Worm (Caenorhabditis elegans) whole organism, L3 larva: ENCODE measurements around the gene F58E6.11.

ENCODE experiments used
- ama-1 ChIP-seq: fragments of 150-350 bp; optimal IDR thresholded peaks from 2 replicates; lab custom pipeline; 2018
- ceh-16 ChIP-seq: sonication (generic microtip); optimal IDR thresholded peaks from 2 replicates; lab custom pipeline; 2017; ENCODE audit warnings: missing biosample characterization, missing genetic modification characterization
- ceh-28 ChIP-seq: fragments of 150-350 bp; optimal IDR thresholded peaks from 2 replicates; lab custom pipeline; 2014; ENCODE audit warnings: missing biosample characterization, missing genetic modification reagents, missing genetic modification characterization
- egl-27 ChIP-seq: sonication (generic microtip); optimal IDR thresholded peaks from 4 replicates; lab custom pipeline; 2017; ENCODE audit warnings: missing biosample characterization, missing genetic modification reagents, missing genetic modification characterization
- elt-1 ChIP-seq: fragments of 150-350 bp; optimal IDR thresholded peaks from 2 replicates; lab custom pipeline; 2014; ENCODE audit warnings: missing biosample characterization, missing genetic modification characterization
- elt-2 ChIP-seq: sonication (generic microtip); optimal IDR thresholded peaks from 2 replicates; lab custom pipeline; 2016; ENCODE audit warnings: missing genetic modification reagents, mild to moderate bottlenecking, missing genetic modification characterization, missing compliant biosample characterization
- eor-1 ChIP-seq, 2 experiments: fragments of 150-350 bp; optimal IDR thresholded peaks; 2 replicates each; lab custom pipeline; 2014 to 2018; ENCODE audit warnings: missing biosample characterization in 2 of 2, missing genetic modification characterization in 2 of 2
- fkh-2 ChIP-seq: fragments of 150-350 bp; optimal IDR thresholded peaks from 2 replicates; lab custom pipeline; 2014; ENCODE audit warnings: missing biosample characterization, missing genetic modification reagents, missing genetic modification characterization
- fos-1 ChIP-seq: fragments of 150-350 bp; optimal IDR thresholded peaks from 2 replicates; lab custom pipeline; 2014; ENCODE audit warnings: missing biosample characterization, missing genetic modification characterization
- hmg-11 ChIP-seq: sonication (generic microtip); optimal IDR thresholded peaks from 2 replicates; lab custom pipeline; 2016; ENCODE audit warnings: missing genetic modification characterization, missing compliant biosample characterization
- jun-1 ChIP-seq: fragments of 150-350 bp; optimal IDR thresholded peaks from 2 replicates; lab custom pipeline; 2014; ENCODE audit warnings: missing biosample characterization, missing genetic modification reagents, missing genetic modification characterization
- lin-15B ChIP-seq: fragments of 150-350 bp; optimal IDR thresholded peaks from 2 replicates; lab custom pipeline; 2014; ENCODE audit warnings: missing biosample characterization, missing genetic modification characterization
- lin-39 ChIP-seq: fragments of 150-350 bp; optimal IDR thresholded peaks from 2 replicates; lab custom pipeline; 2018; ENCODE audit warnings: missing biosample characterization, missing genetic modification reagents, missing genetic modification characterization
- lsy-12 ChIP-seq: sonication (generic microtip); optimal IDR thresholded peaks from 2 replicates; lab custom pipeline; 2016; ENCODE audit warnings: mild to moderate bottlenecking, missing genetic modification characterization, missing compliant biosample characterization
- mml-1 ChIP-seq: fragments of 150-350 bp; sonication (generic microtip); optimal IDR thresholded peaks from 3 replicates; lab custom pipeline; 2014; ENCODE audit warnings: missing biosample characterization, missing genetic modification characterization
- nfya-1 ChIP-seq: sonication (generic microtip); optimal IDR thresholded peaks from 2 replicates; lab custom pipeline; 2017; ENCODE audit warnings: missing genetic modification characterization, mild to moderate bottlenecking, missing compliant biosample characterization, antibody characterized with exemption, moderate library complexity; ENCODE audit not compliant: insufficient read depth
- nhr-11 ChIP-seq: fragments of 150-350 bp; optimal IDR thresholded peaks from 2 replicates; lab custom pipeline; 2014; ENCODE audit warnings: missing biosample characterization, missing genetic modification characterization
- nhr-12 ChIP-seq: fragments of 150-350 bp; optimal IDR thresholded peaks from 2 replicates; lab custom pipeline; 2014; ENCODE audit warnings: missing biosample characterization, missing genetic modification characterization
- nhr-23 ChIP-seq: fragments of 150-350 bp; optimal IDR thresholded peaks from 2 replicates; lab custom pipeline; 2014; ENCODE audit warnings: missing biosample characterization, missing genetic modification reagents, missing genetic modification characterization
- nhr-237 ChIP-seq: fragments of 150-350 bp; optimal IDR thresholded peaks from 2 replicates; lab custom pipeline; 2014; ENCODE audit warnings: missing biosample characterization, missing genetic modification characterization
- nhr-25 ChIP-seq: sonication (generic microtip); optimal IDR thresholded peaks from 2 replicates; lab custom pipeline; 2017; ENCODE audit warnings: missing biosample characterization, missing genetic modification characterization
- nhr-43 ChIP-seq: sonication (generic microtip); optimal IDR thresholded peaks from 2 replicates; lab custom pipeline; 2016; ENCODE audit warnings: mild to moderate bottlenecking, missing genetic modification characterization, missing compliant biosample characterization; ENCODE audit not compliant: poor library complexity, severe bottlenecking
- nhr-67 ChIP-seq: fragments of 150-350 bp; optimal IDR thresholded peaks from 2 replicates; lab custom pipeline; 2014; ENCODE audit warnings: missing biosample characterization, missing genetic modification characterization
- nhr-76 ChIP-seq: fragments of 150-350 bp; sonication (generic microtip); optimal IDR thresholded peaks from 5 replicates; lab custom pipeline; 2014; ENCODE audit warnings: missing biosample characterization, missing genetic modification characterization
- nhr-77 ChIP-seq: fragments of 150-350 bp; optimal IDR thresholded peaks from 2 replicates; lab custom pipeline; 2014; ENCODE audit warnings: missing biosample characterization, missing genetic modification characterization
- pha-4 ChIP-seq: fragments of 150-350 bp; optimal IDR thresholded peaks from 2 replicates; lab custom pipeline; 2014; ENCODE audit warnings: missing biosample characterization, missing genetic modification reagents, missing genetic modification characterization
- tbx-2 ChIP-seq: sonication (generic microtip); optimal IDR thresholded peaks from 2 replicates; lab custom pipeline; 2016; ENCODE audit warnings: mild to moderate bottlenecking, missing genetic modification characterization, missing compliant biosample characterization
- unc-62 ChIP-seq: fragments of 150-350 bp; sonication (generic microtip); optimal IDR thresholded peaks from 4 replicates; lab custom pipeline; 2014; ENCODE audit warnings: missing biosample characterization, missing genetic modification reagents, missing genetic modification characterization
- zag-1 ChIP-seq: fragments of 150-350 bp; optimal IDR thresholded peaks from 2 replicates; lab custom pipeline; 2014; ENCODE audit warnings: missing biosample characterization, missing genetic modification characterization
- ztf-11 ChIP-seq: fragments of 150-350 bp; optimal IDR thresholded peaks from 2 replicates; lab custom pipeline; 2014; ENCODE audit warnings: missing biosample characterization, missing genetic modification characterization
- ztf-4 ChIP-seq: fragments of 150-350 bp; optimal IDR thresholded peaks from 2 replicates; lab custom pipeline; 2014; ENCODE audit warnings: missing biosample characterization, missing genetic modification characterization

F58E6.11 gene

DNA sequence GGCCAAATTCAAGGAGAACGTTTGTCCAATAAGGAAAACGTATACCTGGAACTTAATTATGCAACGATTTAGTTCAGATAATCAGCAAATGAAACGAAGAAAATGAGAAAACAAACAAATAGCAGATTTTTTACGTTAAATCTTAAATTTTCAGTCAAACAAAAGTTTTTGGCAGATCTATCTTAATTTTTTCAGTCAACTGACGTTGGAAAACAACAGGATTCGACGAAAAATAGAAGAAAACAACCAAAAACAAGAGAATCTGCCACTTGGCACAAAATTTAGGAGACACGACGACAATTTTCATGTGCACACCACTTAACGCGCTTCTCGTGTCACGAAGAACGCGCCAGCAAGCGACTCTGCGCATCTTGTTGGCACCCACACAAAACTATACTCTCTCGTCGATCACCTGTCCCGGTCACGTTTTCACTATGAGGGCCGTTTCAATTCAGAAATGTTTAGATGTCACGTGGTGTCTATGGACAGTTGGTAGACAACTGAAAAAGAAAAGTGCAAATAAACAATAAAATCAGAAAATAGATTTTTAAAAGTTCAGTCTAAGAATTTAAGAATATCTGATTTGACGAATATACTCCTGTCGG, 32.0 kb upstream of the F58E6.11 start, which contains the start of gene ztf-7 (continued):
- TF ChIP-seq unc-62 (GFP tag; lab: Kevin White, UChicago) (peak; percentile 18), ztf-4 (peak; percentile 74), nhr-76 (tag; lab: Kevin White, UChicago) (no peak), lin-39 (tag; lab: Kevin White, UChicago) (peak; percentile 95), nhr-25 (tag; lab: Kevin White, UChicago) (peak; percentile 99), lsy-12 (tag; lab: Kevin White, UChicago) (peak; percentile 96)

DNA sequence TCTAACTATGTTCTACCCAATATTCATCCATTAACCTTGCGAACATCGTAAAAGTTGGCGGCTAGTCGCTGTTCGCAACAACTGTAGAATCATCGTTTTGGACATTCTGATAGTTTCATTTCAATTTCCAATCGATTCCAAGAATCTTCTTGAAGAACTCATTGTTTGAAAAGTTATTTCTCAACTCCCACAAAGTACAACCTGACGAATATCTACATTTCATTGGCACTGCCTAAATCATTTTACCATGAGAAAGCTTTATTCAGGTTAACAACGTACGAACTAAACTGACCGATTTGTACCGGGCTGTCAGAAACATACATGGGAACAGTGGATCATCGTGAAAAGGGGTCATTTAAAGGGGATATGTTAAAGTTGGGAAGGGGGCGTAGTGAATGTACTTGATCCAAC, 28.9 kb upstream of the F58E6.11 start, which contains the start of gene F46B6.6:
TSS of gene F46B6.6 (minus strand) at position 148 of the 411 bp plus-strand sequence.
- TF ChIP-seq ama-1 (lab: Kevin White, UChicago) (peak; percentile 80), elt-2 (tag; lab: Kevin White, UChicago) (peak; percentile 21), nhr-43 (tag; lab: Kevin White, UChicago) (peak; percentile 49), hmg-11 (tag; lab: Kevin White, UChicago) (no peak)

DNA sequence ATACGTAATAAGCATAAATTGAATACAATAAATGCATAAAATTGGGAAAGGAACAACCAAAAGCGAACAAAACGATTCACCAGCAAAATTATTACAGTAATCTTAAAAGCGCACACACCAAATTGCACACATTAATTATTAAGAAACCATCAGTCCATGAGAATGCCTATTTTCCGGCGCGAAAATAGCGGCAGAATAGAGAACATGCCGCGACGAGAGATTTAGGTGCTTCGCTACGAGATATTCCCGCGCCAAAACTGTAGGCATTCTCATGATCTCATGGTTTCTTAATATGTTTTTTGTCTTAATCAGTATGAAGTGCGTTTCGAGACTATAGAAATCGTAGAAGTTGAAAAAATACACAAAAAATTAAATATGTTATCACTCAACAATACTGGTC, 26.4 kb upstream of the F58E6.11 start:
- TF ChIP-seq elt-1 (tag; lab: Kevin White, UChicago) (no peak), jun-1 (tag; lab: Kevin White, UChicago) (no peak)
- TF ChIP-seq, all 47 proteins: peak for 0

- TF ChIP-seq tbx-2, result no peak
- TF ChIP-seq lsy-12 (tag; lab: Kevin White, UChicago), result no peak
- no peak for TF ChIP-seq fos-1 (tag; lab: Kevin White, UChicago)
- TF ChIP-seq ama-1 (lab: Kevin White, UChicago), result no peak
- TF ChIP-seq eor-1 (tag; optimal IDR thresholded peaks at IDR 0.05; lab: Kevin White, UChicago), result no peak
- no peak for TF ChIP-seq nhr-11 (tag; lab: Kevin White, UChicago)
- no peak for TF ChIP-seq egl-27 (tag; lab: Kevin White, UChicago)
- no peak for TF ChIP-seq zag-1 (tag; lab: Kevin White, UChicago)
- no peak for TF ChIP-seq nhr-43 (tag; lab: Kevin White, UChicago)
- no peak for TF ChIP-seq ceh-16 (tag; lab: Kevin White, UChicago)
- TF ChIP-seq ztf-11 (tag; lab: Kevin White, UChicago), result no peak
- TF ChIP-seq ztf-4, result no peak
- no peak for TF ChIP-seq nhr-12 (tag; lab: Kevin White, UChicago)
- TF ChIP-seq lin-15B (tag; lab: Kevin White, UChicago), result no peak
- no peak for TF ChIP-seq nhr-76 (tag; lab: Kevin White, UChicago)
- no peak for TF ChIP-seq ceh-28 (tag; lab: Kevin White, UChicago)
- TF ChIP-seq nhr-67 (tag; lab: Kevin White, UChicago), result no peak
- TF ChIP-seq nfya-1 (tag; lab: Kevin White, UChicago), result no peak
- TF ChIP-seq, all 47 proteins: peak for 0
Measured at ce11 chrV:9782969-9783368, 25.2 kb upstream of the F58E6.11 start, which contains the start of gene F46B6.5. Gene F46B6.5 (minus strand): TSS chrV:9783069.

DNA sequence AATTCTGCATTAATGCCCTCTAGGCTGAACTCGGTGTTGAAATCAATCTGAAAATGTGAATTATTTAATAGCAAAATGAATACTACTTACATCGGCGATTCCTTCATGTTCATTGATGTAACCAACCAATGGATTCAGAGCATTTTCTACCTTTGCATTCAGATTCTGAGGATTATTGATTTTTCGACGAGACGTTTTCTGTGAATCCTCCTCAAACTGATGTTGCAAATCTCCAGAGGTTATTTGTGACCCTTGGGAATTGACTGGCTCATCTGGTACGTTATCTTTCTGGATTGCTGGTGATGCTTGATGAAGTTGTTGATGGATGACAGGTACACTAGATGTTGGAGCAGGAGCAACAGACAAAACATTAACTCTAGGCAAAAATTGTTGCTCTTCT, 24.3 kb upstream of the F58E6.11 start:
- no peak for TF ChIP-seq ama-1 (lab: Kevin White, UChicago)
- TF ChIP-seq nhr-43 (tag; lab: Kevin White, UChicago), result no peak
- no peak for TF ChIP-seq nhr-23 (tag; lab: Kevin White, UChicago)
- no peak for TF ChIP-seq jun-1 (tag; lab: Kevin White, UChicago)
- TF ChIP-seq elt-1 (tag; lab: Kevin White, UChicago), result no peak
- no peak for TF ChIP-seq mml-1 (tag; lab: Kevin White, UChicago)
- no peak for TF ChIP-seq nhr-237
- TF ChIP-seq fkh-2, result no peak
- no peak for TF ChIP-seq hmg-11 (tag; lab: Kevin White, UChicago)
- TF ChIP-seq nhr-12 (tag; lab: Kevin White, UChicago), result no peak
- TF ChIP-seq ztf-4, result no peak
- no peak for TF ChIP-seq lin-39 (tag; lab: Kevin White, UChicago)
- no peak for TF ChIP-seq nfya-1 (tag; lab: Kevin White, UChicago)
- TF ChIP-seq nhr-77 (tag; lab: Kevin White, UChicago), result no peak
- TF ChIP-seq pha-4 (tag; lab: Kevin White, UChicago), result no peak
- TF ChIP-seq ceh-16 (tag; lab: Kevin White, UChicago), result no peak
